Worm (Caenorhabditis elegans) whole organism, early embryonic: ENCODE measurements around the gene utp-20.

ENCODE experiments used
- B0310.2 ChIP-seq: sonication (generic microtip); optimal IDR thresholded peaks from 2 replicates; lab custom pipeline; 2016; ENCODE audit warnings: mild to moderate bottlenecking, missing genetic modification characterization, missing compliant biosample characterization
- F13C5.2 ChIP-seq: sonication (generic microtip); optimal IDR thresholded peaks from 2 replicates; lab custom pipeline; 2017; ENCODE audit warnings: mild to moderate bottlenecking, missing genetic modification characterization, inconsistent platforms, missing compliant biosample characterization
- aly-1 ChIP-seq: sonication (generic microtip); optimal IDR thresholded peaks from 2 replicates; lab custom pipeline; 2016; ENCODE audit warnings: missing genetic modification characterization, missing compliant biosample characterization
- ama-1 ChIP-seq: fragments of 150-350 bp; optimal IDR thresholded peaks from 2 replicates; lab custom pipeline; 2014
- ceh-13 ChIP-seq: fragments of 200-800 bp; sonication (Bioruptor generic); optimal IDR thresholded peaks from 2 replicates; lab custom pipeline; 2018; ENCODE audit warnings: mild to moderate bottlenecking, missing genetic modification characterization, missing compliant biosample characterization
- ceh-36 ChIP-seq: sonication (generic microtip); optimal IDR thresholded peaks from 2 replicates; lab custom pipeline; 2016; ENCODE audit warnings: missing genetic modification characterization, inconsistent platforms, missing compliant biosample characterization
- ets-7 ChIP-seq: sonication (generic microtip); optimal IDR thresholded peaks from 2 replicates; lab custom pipeline; 2016; ENCODE audit warnings: missing genotype, missing genetic modification characterization, missing compliant biosample characterization
- flt-1 ChIP-seq: fragments of 200-800 bp; sonication (Bioruptor generic); IDR thresholded peaks from 2 replicates; pipeline ENCODE4 v1.3.6; 2022; ENCODE audit warnings: missing genetic modification characterization, missing compliant biosample characterization
- hmbx-1 ChIP-seq: sonication (generic microtip); optimal IDR thresholded peaks from 2 replicates; lab custom pipeline; 2016; ENCODE audit warnings: mild to moderate bottlenecking, missing genetic modification characterization, missing compliant biosample characterization
- hmg-4 ChIP-seq: fragments of 200-800 bp; sonication (Bioruptor generic); optimal IDR thresholded peaks from 2 replicates; lab custom pipeline; 2018; ENCODE audit warnings: mild to moderate bottlenecking, missing genetic modification characterization, missing compliant biosample characterization
- hnd-1 ChIP-seq: sonication (generic microtip); optimal IDR thresholded peaks from 2 replicates; lab custom pipeline; 2016; ENCODE audit warnings: missing genetic modification characterization, missing compliant biosample characterization
- pes-1 ChIP-seq: fragments of 200-800 bp; sonication (Bioruptor generic); IDR thresholded peaks from 2 replicates; pipeline ENCODE4 v1.3.6; 2022; ENCODE audit warnings: missing genetic modification reagents, missing genetic modification characterization, missing compliant biosample characterization
- scrt-1 ChIP-seq: fragments of 200-800 bp; sonication (Bioruptor generic); IDR thresholded peaks from 2 replicates; pipeline ENCODE4 v1.3.6; 2022; ENCODE audit warnings: missing genetic modification characterization, missing compliant biosample characterization
- sea-1 ChIP-seq: fragments of 200-800 bp; sonication (Bioruptor generic); conservative IDR thresholded peaks from 2 replicates; pipeline ENCODE4 v1.3.6; 2022; ENCODE audit warnings: missing genetic modification characterization, missing compliant biosample characterization
- tbx-11 ChIP-seq: fragments of 200-800 bp; sonication (Bioruptor generic); IDR thresholded peaks from 2 replicates; pipeline ENCODE4 v1.3.6; 2022; ENCODE audit warnings: missing genetic modification characterization, missing compliant biosample characterization
- tbx-37 ChIP-seq: fragments of 200-800 bp; sonication (Bioruptor generic); conservative IDR thresholded peaks from 2 replicates; pipeline ENCODE4 v1.3.6; 2022; ENCODE audit warnings: missing genetic modification reagents, missing genetic modification characterization, missing compliant biosample characterization
- tra-4 ChIP-seq: sonication (generic microtip); optimal IDR thresholded peaks from 2 replicates; lab custom pipeline; 2017; ENCODE audit warnings: missing genetic modification characterization, missing compliant biosample characterization

utp-20 gene

DNA sequence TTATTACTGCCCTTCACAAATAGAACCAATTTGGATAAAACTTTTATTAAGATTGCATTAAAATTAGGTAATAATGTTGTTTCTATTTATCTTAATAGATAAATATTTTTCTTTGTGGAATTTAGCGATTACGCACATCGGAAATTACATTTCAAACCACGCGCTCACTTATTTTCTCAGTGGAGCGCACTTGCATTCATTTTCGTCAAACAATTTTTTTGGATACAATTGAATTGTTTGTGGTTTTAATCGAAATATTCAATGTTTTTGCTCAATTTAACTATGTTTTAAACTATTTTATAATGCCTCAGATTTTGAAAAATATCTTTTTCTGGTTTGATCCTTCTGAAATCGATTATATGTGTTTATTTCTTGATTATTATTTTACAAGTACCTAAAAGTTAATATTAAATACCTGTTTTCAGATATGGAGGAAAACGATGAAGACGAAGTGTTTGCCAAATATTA lies at the start of gene utp-20:
Gene utp-20 (plus strand): TSS at position 418 of the 468 bp plus-strand sequence.
- TF ChIP-seq tbx-37 (GFP tag; lab: Robert Waterston, UW) (no peak), hmbx-1 (no peak), flt-1 (GFP tag; lab: Robert Waterston, UW) (no peak), tra-4 (tag; lab: Kevin White, UChicago) (no peak), ets-7 (no peak), F13C5.2 (tag; lab: Kevin White, UChicago) (peak; percentile 5)

DNA sequence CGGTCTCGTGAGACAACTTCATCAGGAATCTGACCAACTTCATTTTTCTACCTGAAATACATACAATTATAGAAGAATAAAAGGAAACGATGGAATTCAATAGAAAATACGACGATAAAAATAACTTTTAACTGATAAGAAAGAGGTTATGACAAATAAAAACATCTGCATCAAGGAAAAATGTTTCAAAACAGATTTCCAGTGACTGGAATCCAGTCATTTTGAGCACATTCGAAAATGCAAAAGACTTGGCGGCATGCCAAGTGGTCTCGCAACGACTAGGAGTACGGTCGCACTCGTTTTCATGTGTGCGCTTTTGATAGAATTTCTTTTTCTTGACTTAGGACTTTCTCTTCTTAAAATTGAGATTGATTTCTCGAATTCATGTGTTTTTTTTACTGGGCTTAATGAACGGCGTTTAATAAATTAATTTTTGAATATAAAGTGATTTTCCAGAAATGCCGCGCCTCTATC lies 46.4 kb upstream of the utp-20 start, which contains the start of the genes snr-3 and rsp-5:
Gene snr-3 (minus strand): TSS at position 51 of the 474 bp plus-strand sequence.
Gene rsp-5 (plus strand): TSS at position 455 of the 474 bp plus-strand sequence.
- TF ChIP-seq ceh-36 (no peak), scrt-1 (no peak), tra-4 (tag; lab: Kevin White, UChicago) (no peak), hmbx-1 (no peak), ceh-13 (GFP tag; lab: Kevin White, UChicago) (no peak), tbx-37 (GFP tag; lab: Robert Waterston, UW) (no peak), hmg-4 (no peak), hnd-1 (tag; lab: Kevin White, UChicago) (no peak), tbx-11 (no peak), F13C5.2 (tag; lab: Kevin White, UChicago) (no peak)

- no peak for TF ChIP-seq hmbx-1
Observed at ce11 chrII:6491187-6491586, 45.0 kb upstream of the utp-20 start.

DNA sequence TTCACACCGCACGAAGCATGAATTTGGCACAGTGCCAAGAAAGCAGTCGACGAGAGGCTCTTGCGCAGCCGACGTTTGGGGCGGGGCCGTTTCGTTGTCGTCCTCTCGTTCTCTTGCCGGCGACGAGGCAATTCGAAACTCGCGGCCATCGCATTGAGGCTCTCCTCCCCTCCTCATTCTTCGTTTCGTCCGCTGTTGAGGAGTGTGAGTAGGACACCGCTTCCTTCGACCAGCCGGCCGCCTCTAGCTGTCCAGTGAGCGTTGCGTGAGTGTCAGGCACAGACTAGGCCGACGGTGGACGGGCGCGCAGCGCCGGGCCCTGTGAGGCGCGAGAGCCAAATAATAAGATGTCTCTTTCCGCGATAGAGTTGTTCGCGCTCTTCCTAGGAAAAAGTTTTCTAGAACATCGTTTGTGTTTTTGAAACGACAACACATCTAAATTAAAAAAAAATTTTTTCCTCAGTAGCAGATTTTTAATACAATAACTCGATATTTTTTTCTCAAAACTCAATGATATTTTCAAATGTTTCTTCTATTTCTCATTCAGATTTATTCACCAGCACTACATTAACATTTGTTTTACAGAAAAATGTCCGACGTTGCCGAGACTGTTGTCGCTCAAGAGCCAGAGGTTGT lies 44.2 kb upstream of the utp-20 start, which contains the start of the genes T28D9.11 and T28D9.1:
Gene T28D9.11 (minus strand): TSS at position 177 of the 636 bp plus-strand sequence.
Gene T28D9.1 (plus strand): TSS at position 586 of the 636 bp plus-strand sequence.
- TF ChIP-seq pes-1 (GFP tag; lab: Robert Waterston, UW) (peak; percentile 60; the same call in 1 of the 2 replicates), tbx-37 (GFP tag; lab: Robert Waterston, UW) (peak; percentile 39; the same call in 1 of the 2 replicates), ceh-36 (no peak), tra-4 (tag; lab: Kevin White, UChicago) (no peak), hmg-4 (peak; percentile 80), scrt-1 (0 out of 2 replicates have a peak, but pooled peaks have one; percentile 59), B0310.2 (tag; lab: Kevin White, UChicago) (peak; percentile 72), flt-1 (GFP tag; lab: Robert Waterston, UW) (peak; percentile 33; the same call in 1 of the 2 replicates), aly-1 (tag; lab: Kevin White, UChicago) (peak; percentile 24), ets-7 (no peak), hnd-1 (tag; lab: Kevin White, UChicago) (no peak)

ce11 chrII:6493139-6493538 lies 43.0 kb upstream of the utp-20 start:
- TF ChIP-seq flt-1 (GFP tag; lab: Robert Waterston, UW) (no peak), F13C5.2 (tag; lab: Kevin White, UChicago) (no peak), ama-1 (lab: Kevin White, UChicago) (no peak), ets-7 (no peak), B0310.2 (tag; lab: Kevin White, UChicago) (no peak)

DNA sequence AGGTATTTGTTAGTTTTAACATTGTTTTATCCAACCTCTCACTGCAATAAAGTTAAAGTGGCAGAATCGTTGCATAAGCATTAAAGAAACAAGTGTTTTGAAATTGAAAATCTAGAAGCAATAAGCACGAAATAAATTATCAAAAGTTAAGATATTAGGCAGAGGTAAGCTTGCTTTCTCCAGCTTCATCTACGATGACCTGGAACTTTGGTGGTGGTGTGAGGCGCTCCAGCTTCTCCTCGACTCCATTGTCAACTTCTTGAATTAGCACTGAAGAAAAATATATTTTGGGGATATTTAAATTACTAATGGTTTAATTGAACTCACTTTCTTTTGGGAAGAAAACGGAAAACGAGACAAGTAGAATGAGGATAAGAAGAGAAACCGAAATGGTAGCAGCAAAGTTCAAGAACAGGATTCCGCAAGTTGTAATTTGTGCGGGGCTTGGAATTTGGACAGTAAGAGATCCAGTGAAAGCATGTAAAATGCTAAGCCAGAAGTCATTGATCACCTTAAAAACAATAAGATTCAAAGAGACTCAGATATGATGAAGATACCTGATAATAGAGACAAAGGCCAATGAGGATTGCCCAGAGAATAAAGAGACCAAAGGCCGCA lies 42.4 kb upstream of the utp-20 start:
- 0 out of 2 replicates have a peak, but pooled peaks have one; percentile 5 for TF ChIP-seq tbx-11
- TF ChIP-seq F13C5.2 (tag; lab: Kevin White, UChicago): peak; percentile 5
- TF ChIP-seq ama-1 (lab: Kevin White, UChicago): no peak

ce11 chrII:6496496-6496895 lies 39.7 kb upstream of the utp-20 start:
- TF ChIP-seq hmbx-1 (no peak), flt-1 (GFP tag; lab: Robert Waterston, UW) (no peak), tbx-11 (no peak), ets-7 (no peak), scrt-1 (no peak)

DNA sequence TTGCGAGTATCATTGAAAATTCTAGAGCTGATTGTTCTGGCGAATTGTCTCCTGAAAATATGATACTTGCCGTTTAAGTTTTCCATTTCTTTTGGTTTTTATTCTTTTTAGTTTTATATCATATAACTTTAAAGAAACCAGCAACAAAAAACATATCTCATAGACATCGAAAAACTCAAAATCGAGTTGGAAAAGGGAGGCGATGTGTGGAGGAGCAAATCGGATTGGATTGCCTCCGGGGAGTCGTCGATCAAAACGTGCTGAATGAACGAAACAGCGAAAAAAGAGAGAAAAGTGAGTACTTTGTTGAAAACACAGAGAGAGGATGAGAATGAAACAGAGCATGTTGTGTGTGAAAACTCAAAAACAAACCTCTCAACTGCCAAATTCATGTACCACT lies 39.0 kb upstream of the utp-20 start:
- no peak for TF ChIP-seq pes-1 (GFP tag; lab: Robert Waterston, UW)
- no peak for TF ChIP-seq hmbx-1
- TF ChIP-seq ama-1 (lab: Kevin White, UChicago): no peak
- no peak for TF ChIP-seq F13C5.2 (tag; lab: Kevin White, UChicago)
- TF ChIP-seq sea-1 (GFP tag; lab: Robert Waterston, UW): no peak
- TF ChIP-seq tbx-11: no peak
- TF ChIP-seq ceh-36: no peak
- no peak for TF ChIP-seq aly-1 (tag; lab: Kevin White, UChicago)
- no peak for TF ChIP-seq hnd-1 (tag; lab: Kevin White, UChicago)
- no peak for TF ChIP-seq B0310.2 (tag; lab: Kevin White, UChicago)
- TF ChIP-seq scrt-1: no peak
- no peak for TF ChIP-seq hmg-4
- TF ChIP-seq ets-7: no peak
